Fruit fly (Drosophila melanogaster): Measurements from ENCODE around the gene CG33272.

Gene CG33272

DNA sequence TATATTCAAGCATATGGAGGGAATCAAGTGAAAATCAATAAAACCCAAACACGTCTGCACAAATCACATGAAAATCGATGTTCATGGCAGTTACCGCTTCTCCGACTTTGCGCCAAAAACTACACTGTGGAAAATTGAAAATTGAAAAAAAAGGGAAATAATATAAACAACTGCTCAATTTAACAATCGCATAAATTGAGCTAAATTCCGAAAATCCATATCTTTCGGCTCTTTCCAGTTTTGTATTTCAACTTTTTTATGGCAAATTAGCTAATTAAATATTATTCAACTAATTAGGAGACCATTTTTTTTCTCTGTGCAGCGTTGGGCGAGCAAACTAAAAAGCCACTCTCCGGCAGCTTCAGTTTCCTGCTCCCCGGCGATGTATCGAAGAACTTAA, 25.9 kb downstream of the CG33272 start (continued):
- no peak for TF ChIP-seq Stat92E (GFP tag; optimal IDR thresholded peaks at IDR 0.05)
- peak; percentile 68; the same call in 1 of the 3 replicates for TF ChIP-seq ci (GFP tag; IDR thresholded peaks at IDR 0.05)
- no peak for TF ChIP-seq BEAF-32 (GFP tag; optimal IDR thresholded peaks at IDR 0.05)
- no peak for TF ChIP-seq CrebB (tag; optimal IDR thresholded peaks at IDR 0.05)
- TF ChIP-seq Nf-YA (GFP tag; IDR thresholded peaks at IDR 0.05), result no peak
- TF ChIP-seq CG12236 (GFP tag; optimal IDR thresholded peaks at IDR 0.05), result no peak
- no peak for TF ChIP-seq al (GFP tag; IDR thresholded peaks at IDR 0.05)
- no peak for TF ChIP-seq CG9876 (GFP tag; optimal IDR thresholded peaks at IDR 0.05)
- no peak for TF ChIP-seq CG8290 (GFP tag; optimal IDR thresholded peaks at IDR 0.05)
- TF ChIP-seq CG8290 (tag; optimal IDR thresholded peaks at IDR 0.05), result no peak
- TF ChIP-seq CG16863 (GFP tag; optimal IDR thresholded peaks at IDR 0.05), result no peak
- no peak for TF ChIP-seq inv (GFP tag; IDR thresholded peaks at IDR 0.05; ENCODE audit: partially characterized antibody)
- TF ChIP-seq HLHmδ (GFP tag; optimal IDR thresholded peaks at IDR 0.05), result no peak
- no peak for TF ChIP-seq CG10431 (GFP tag; optimal IDR thresholded peaks at IDR 0.05)
- no peak for TF ChIP-seq tgo (GFP tag; IDR thresholded peaks at IDR 0.05)
- TF ChIP-seq sug (tag; optimal IDR thresholded peaks at IDR 0.05), result no peak
- TF ChIP-seq CG7271 (tag; optimal IDR thresholded peaks at IDR 0.05), result no peak
- no peak for TF ChIP-seq Dref (GFP tag; IDR thresholded peaks at IDR 0.05)
- TF ChIP-seq jigr1 (GFP tag; IDR thresholded peaks at IDR 0.05), result no peak
- TF ChIP-seq shn (GFP tag; optimal IDR thresholded peaks at IDR 0.05), result no peak
- TF ChIP-seq eve (GFP tag; optimal IDR thresholded peaks at IDR 0.05), result peak in 1 of 2 experiments; percentile 12
- no peak for TF ChIP-seq bowl (GFP tag; IDR thresholded peaks at IDR 0.05)
- no peak for TF ChIP-seq CG10321 (GFP tag; IDR thresholded peaks at IDR 0.05)
- no peak for TF ChIP-seq Sry-β (GFP tag; optimal IDR thresholded peaks at IDR 0.05)
- TF ChIP-seq ranshi (GFP tag; IDR thresholded peaks at IDR 0.05), result no peak
- TF ChIP-seq Mes4 (GFP tag; optimal IDR thresholded peaks at IDR 0.05), result no peak
- no peak for TF ChIP-seq CG11696 (GFP tag; IDR thresholded peaks at IDR 0.05)
- TF ChIP-seq Abd-B (GFP tag; optimal IDR thresholded peaks at IDR 0.05), result no peak
- no peak for TF ChIP-seq Hr3 (GFP tag; optimal IDR thresholded peaks at IDR 0.05)
- TF ChIP-seq CG18619 (GFP tag; optimal IDR thresholded peaks at IDR 0.05), result no peak
- TF ChIP-seq CG6254 (GFP tag; optimal IDR thresholded peaks at IDR 0.05), result peak; percentile 17
- peak; percentile 30 for TF ChIP-seq bab2 (GFP tag; optimal IDR thresholded peaks at IDR 0.05)
- no peak for TF ChIP-seq H2.0 (GFP tag; IDR thresholded peaks at IDR 0.05)
- no peak for TF ChIP-seq Doc3 (GFP tag; IDR thresholded peaks at IDR 0.05; ENCODE audit: partially characterized antibody)
- no peak for TF ChIP-seq zen2 (GFP tag; IDR thresholded peaks at IDR 0.05; ENCODE audit: partially characterized antibody)
- no peak for TF ChIP-seq fru (optimal IDR thresholded peaks at IDR 0.05)
- TF ChIP-seq CG12071 (GFP tag; optimal IDR thresholded peaks at IDR 0.05), result no peak
- TF ChIP-seq cad (GFP tag; optimal IDR thresholded peaks at IDR 0.05), result no peak
- TF ChIP-seq CG13894 (tag; optimal IDR thresholded peaks at IDR 0.05), result no peak
- no peak for TF ChIP-seq CG30431 (GFP tag; optimal IDR thresholded peaks at IDR 0.05)
- TF ChIP-seq CG17361 (GFP tag; IDR thresholded peaks at IDR 0.05), result peak; percentile 35; the same call in 2 of the 3 replicates
- TF ChIP-seq zen (tag; optimal IDR thresholded peaks at IDR 0.05), result no peak
- TF ChIP-seq chif (GFP tag; optimal IDR thresholded peaks at IDR 0.05), result no peak
- no peak for TF ChIP-seq sr (GFP tag; IDR thresholded peaks at IDR 0.05)
- TF ChIP-seq sisA (GFP tag; IDR thresholded peaks at IDR 0.05), result no peak
- peak; percentile 33 for TF ChIP-seq CG17829 (tag; optimal IDR thresholded peaks at IDR 0.05)
- TF ChIP-seq gsb (GFP tag; IDR thresholded peaks at IDR 0.05), result no peak
- no peak for TF ChIP-seq tio (GFP tag; optimal IDR thresholded peaks at IDR 0.05)
- TF ChIP-seq CG5953 (GFP tag; IDR thresholded peaks at IDR 0.05), result no peak
- TF ChIP-seq tx (GFP tag; optimal IDR thresholded peaks at IDR 0.05), result no peak
- TF ChIP-seq CG2712 (tag; optimal IDR thresholded peaks at IDR 0.05), result peak; percentile 27
- TF ChIP-seq rib (GFP tag; IDR thresholded peaks at IDR 0.05), result no peak
- no peak for TF ChIP-seq CG17612 (GFP tag; IDR thresholded peaks at IDR 0.05)
